Fruit fly (Drosophila melanogaster) whole organism, wandering third instar larva: ENCODE data around the gene Nrt.

ENCODE experiments used
- Abd-B ChIP-seq: fragments of >200 bp; optimal IDR thresholded peaks from 2 replicates; lab custom pipeline; 2017; ENCODE audit warnings: missing biosample characterization, missing genetic modification characterization
- CG32264 ChIP-seq: fragments of 200-800 bp; sonication (Bioruptor generic); optimal IDR thresholded peaks from 2 replicates; lab custom pipeline; 2016; ENCODE audit warnings: missing biosample characterization, missing genetic modification characterization
- CG9705 ChIP-seq: fragments of 200-800 bp; sonication (Bioruptor generic); optimal IDR thresholded peaks from 2 replicates; lab custom pipeline; 2018; ENCODE audit warnings: missing biosample characterization, mild to moderate bottlenecking, missing genetic modification characterization
- CrebA ChIP-seq: fragments of 200-800 bp; sonication (Bioruptor generic); optimal IDR thresholded peaks from 2 replicates; lab custom pipeline; 2016; ENCODE audit warnings: missing biosample characterization, mild to moderate bottlenecking, missing genetic modification characterization, borderline replicate concordance
- Dfd ChIP-seq: fragments of >200 bp; optimal IDR thresholded peaks from 2 replicates; lab custom pipeline; 2017; ENCODE audit warnings: missing biosample characterization, missing genetic modification characterization
- Dif ChIP-seq: fragments of 200-275, 200-300 bp; sonication (Bioruptor generic); optimal IDR thresholded peaks from 2 replicates; lab custom pipeline; 2018; ENCODE audit warnings: missing biosample characterization, missing genetic modification characterization; ENCODE audit not compliant: partially characterized antibody
- GATAd ChIP-seq: sonication (Bioruptor generic); optimal IDR thresholded peaks from 2 replicates; lab custom pipeline; 2016; ENCODE audit warnings: missing biosample characterization, missing genetic modification characterization
- HLH106 ChIP-seq: fragments of 200-800 bp; optimal IDR thresholded peaks from 3 replicates; lab custom pipeline; 2019; ENCODE audit warnings: missing biosample characterization, mild to moderate bottlenecking, missing genetic modification characterization, moderate library complexity
- Hnf4 ChIP-seq: fragments of 200-800 bp; sonication (Bioruptor generic); optimal IDR thresholded peaks from 2 replicates; lab custom pipeline; 2016; ENCODE audit warnings: missing biosample characterization, mild to moderate bottlenecking, missing genetic modification characterization
- Hr78 ChIP-seq: fragments of >200 bp; optimal IDR thresholded peaks from 2 replicates; lab custom pipeline; 2017; ENCODE audit warnings: missing biosample characterization, missing genetic modification characterization
- Hr83 ChIP-seq: fragments of 200-300 bp; sonication (Bioruptor generic); optimal IDR thresholded peaks from 2 replicates; lab custom pipeline; 2016; ENCODE audit warnings: missing biosample characterization, mild to moderate bottlenecking, missing genetic modification characterization, moderate library complexity; ENCODE audit not compliant: poor library complexity, severe bottlenecking
- Jra ChIP-seq: sonication (Bioruptor generic); optimal IDR thresholded peaks from 2 replicates; lab custom pipeline; 2016; ENCODE audit warnings: missing biosample characterization, missing genetic modification characterization
- Mio ChIP-seq: sonication (Bioruptor generic); optimal IDR thresholded peaks from 2 replicates; lab custom pipeline; 2016; ENCODE audit warnings: missing biosample characterization, missing genetic modification characterization
- Myc ChIP-seq: fragments of >200 bp; optimal IDR thresholded peaks from 2 replicates; lab custom pipeline; 2017
- N ChIP-seq: fragments of >200 bp; optimal IDR thresholded peaks from 2 replicates; lab custom pipeline; 2018; ENCODE audit warnings: missing biosample characterization, missing external identifiers, missing genetic modification characterization
- OdsH ChIP-seq: fragments of 200-800 bp; sonication (Bioruptor generic); optimal IDR thresholded peaks from 2 replicates; lab custom pipeline; 2016; ENCODE audit warnings: missing biosample characterization, mild to moderate bottlenecking, missing genetic modification characterization
- Rel ChIP-seq, 2 experiments: fragments of 200-800 bp; sonication (Bioruptor generic) in 1 of 2; optimal IDR thresholded peaks; 2 replicates in 1 of 2; 3 replicates in 1 of 2; lab custom pipeline; 2016 to 2019; ENCODE audit warnings: mild to moderate bottlenecking in 2 of 2, missing biosample characterization in 2 of 2, missing genetic modification characterization in 2 of 2, moderate library complexity in 1 of 2
- Sp1 ChIP-seq: fragments of 200-800 bp; sonication (Bioruptor generic); optimal IDR thresholded peaks from 3 replicates; lab custom pipeline; 2019; ENCODE audit warnings: missing biosample characterization, mild to moderate bottlenecking, missing genetic modification characterization, moderate library complexity
- Vsx2 ChIP-seq: fragments of 200-300, 225-300 bp; sonication (Bioruptor generic); optimal IDR thresholded peaks from 2 replicates; lab custom pipeline; 2018; ENCODE audit warnings: missing biosample characterization, missing genetic modification characterization; ENCODE audit not compliant: partially characterized antibody
- br ChIP-seq: fragments of 200-800 bp; sonication (Bioruptor generic); optimal IDR thresholded peaks from 2 replicates; lab custom pipeline; 2016; ENCODE audit warnings: missing biosample characterization, missing genetic modification characterization
- brk ChIP-seq: fragments of 200-800 bp; sonication (Bioruptor generic); optimal IDR thresholded peaks from 2 replicates; lab custom pipeline; 2016; ENCODE audit warnings: missing biosample characterization, mild to moderate bottlenecking, missing genetic modification characterization
- dl ChIP-seq, 2 experiments: fragments of 175-275, 200-275 bp in 1 of 2; fragments of 200-275 bp in 1 of 2; sonication (Bioruptor generic); optimal IDR thresholded peaks; lab custom pipeline; 2018; ENCODE audit warnings: mild to moderate bottlenecking in 2 of 2, missing biosample characterization in 2 of 2, missing genetic modification characterization in 2 of 2, moderate library complexity in 2 of 2; ENCODE audit not compliant: partially characterized antibody in 2 of 2, insufficient read depth in 1 of 2
- dmrt93B ChIP-seq: fragments of 200-800 bp; sonication (Bioruptor generic); optimal IDR thresholded peaks from 2 replicates; lab custom pipeline; 2018; ENCODE audit warnings: missing biosample characterization, mild to moderate bottlenecking, missing genetic modification characterization
- dsf ChIP-seq: sonication (Bioruptor generic); optimal IDR thresholded peaks from 2 replicates; lab custom pipeline; 2016; ENCODE audit warnings: missing biosample characterization, missing genetic modification characterization, borderline replicate concordance
- ey ChIP-seq: fragments of 200-800 bp; sonication (Bioruptor generic); optimal IDR thresholded peaks from 2 replicates; lab custom pipeline; 2016; ENCODE audit warnings: missing biosample characterization, missing genetic modification characterization
- foxo ChIP-seq, 2 experiments: fragments of 200-800 bp; sonication (Bioruptor generic); optimal IDR thresholded peaks; 2 replicates in 1 of 2; 3 replicates in 1 of 2; lab custom pipeline; 2016 to 2017; ENCODE audit warnings: missing biosample characterization in 2 of 2, missing genetic modification characterization in 2 of 2
- fru ChIP-seq: fragments of 200-800 bp; sonication (Bioruptor generic); optimal IDR thresholded peaks from 3 replicates; lab custom pipeline; 2016; ENCODE audit warnings: missing biosample characterization, mild to moderate bottlenecking, missing genetic modification characterization
- h ChIP-seq: fragments of 200-800 bp; sonication (Bioruptor generic); optimal IDR thresholded peaks from 3 replicates; lab custom pipeline; 2016; ENCODE audit warnings: missing biosample characterization, mild to moderate bottlenecking, missing genetic modification characterization
- jim ChIP-seq: fragments of 175-275, 200-325 bp; sonication (Bioruptor generic); optimal IDR thresholded peaks from 2 replicates; lab custom pipeline; 2016; ENCODE audit warnings: missing biosample characterization, mild to moderate bottlenecking, missing genetic modification characterization
- lola ChIP-seq: fragments of >200 bp; optimal IDR thresholded peaks from 2 replicates; lab custom pipeline; 2017; ENCODE audit warnings: missing biosample characterization, missing genetic modification characterization
- pan ChIP-seq: fragments of >200 bp; optimal IDR thresholded peaks from 2 replicates; lab custom pipeline; 2017
- psq ChIP-seq: fragments of 200-800 bp; sonication (Bioruptor generic); optimal IDR thresholded peaks from 3 replicates; lab custom pipeline; 2017; ENCODE audit warnings: missing biosample characterization, mild to moderate bottlenecking, missing genetic modification characterization, moderate library complexity
- rgr ChIP-seq: fragments of 200-800 bp; sonication (Bioruptor generic); optimal IDR thresholded peaks from 3 replicates; lab custom pipeline; 2016; ENCODE audit warnings: missing biosample characterization, mild to moderate bottlenecking, missing genetic modification characterization
- sage ChIP-seq: fragments of 200-800 bp; sonication (Bioruptor generic); optimal IDR thresholded peaks from 2 replicates; lab custom pipeline; 2016; ENCODE audit warnings: missing biosample characterization, mild to moderate bottlenecking, missing genetic modification characterization
- sv ChIP-seq: fragments of 200-800 bp; sonication (Bioruptor generic); optimal IDR thresholded peaks from 3 replicates; lab custom pipeline; 2016; ENCODE audit warnings: missing biosample characterization, missing genetic modification characterization
- tai ChIP-seq: sonication (Bioruptor generic); optimal IDR thresholded peaks from 2 replicates; lab custom pipeline; 2016; ENCODE audit warnings: missing biosample characterization, missing genetic modification characterization
- usp ChIP-seq: fragments of >200 bp; optimal IDR thresholded peaks from 2 replicates; lab custom pipeline; 2017; ENCODE audit warnings: missing biosample characterization, missing genetic modification characterization
- woc ChIP-seq: sonication (Bioruptor generic); optimal IDR thresholded peaks from 2 replicates; lab custom pipeline; 2016; ENCODE audit warnings: missing biosample characterization, mild to moderate bottlenecking, missing genetic modification characterization

Nrt gene

DNA sequence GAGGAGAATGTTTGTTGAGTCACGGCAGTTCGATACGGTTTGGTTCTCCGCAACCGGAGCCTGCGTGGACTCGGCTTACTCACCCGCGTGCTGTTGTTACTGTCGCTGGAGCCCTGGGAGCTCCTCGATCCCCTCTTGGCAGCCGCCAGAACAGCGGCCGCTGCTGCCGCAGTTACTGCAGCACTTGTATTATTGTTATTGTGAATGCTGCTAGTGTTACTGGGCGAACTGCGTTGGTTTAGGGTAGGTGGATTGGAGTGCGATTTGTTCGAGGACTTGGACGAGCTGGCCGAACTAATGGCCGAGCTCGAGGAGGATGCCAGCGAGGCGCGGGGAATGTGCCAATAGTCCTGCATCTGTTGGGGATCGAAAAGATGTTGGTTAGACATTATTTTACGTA is 44.6 kb downstream of the Nrt start:
- TF ChIP-seq HLH106, result no peak

dm6 chr3L:16811908-16812307 is 46.0 kb downstream of the Nrt start:
- TF ChIP-seq CG9705 (GFP tag; lab: Kevin White, UChicago) (no peak), Vsx2 (GFP tag; lab: Kevin White, UChicago) (peak; percentile 45), foxo (GFP tag; optimal IDR thresholded peaks at IDR 0.05; lab: Kevin White, UChicago) (peak in 1 of 2 experiments; percentile 42), woc (GFP tag; lab: Kevin White, UChicago) (peak; percentile 50), dl (GFP tag; optimal IDR thresholded peaks at IDR 0.05; lab: Kevin White, UChicago; ENCODE audit: insufficient read depth in 1 of 2, partially characterized antibody in 2 of 2) (no peak), ey (GFP tag; lab: Kevin White, UChicago) (peak; percentile 35), Hr83 (GFP tag; lab: Kevin White, UChicago) (no peak)
- TF ChIP-seq, all 38 proteins: peak for 4

DNA sequence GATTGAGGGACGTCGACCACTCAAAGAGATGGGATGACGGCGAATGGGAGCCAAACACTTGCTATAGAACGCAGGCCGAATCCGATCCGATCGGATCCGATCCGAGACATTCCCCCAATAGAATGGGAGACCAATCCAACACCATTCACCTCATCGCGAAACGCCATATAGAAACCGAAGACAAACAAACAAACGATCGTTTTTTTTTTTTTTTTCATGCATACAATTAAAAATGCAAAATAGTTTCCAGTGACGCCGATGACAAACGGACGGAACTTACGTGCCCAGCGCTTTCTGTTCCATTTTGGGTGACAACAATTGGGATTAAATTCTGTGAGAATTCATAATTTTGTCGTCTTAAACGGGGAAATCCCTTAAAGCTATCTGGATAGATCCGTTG is 48.1 kb downstream of the Nrt start:
- TF ChIP-seq lola (no peak), woc (GFP tag; lab: Kevin White, UChicago) (no peak), jim (GFP tag; lab: Kevin White, UChicago) (no peak), Sp1 (no peak), Dif (GFP tag; lab: Kevin White, UChicago) (no peak), Vsx2 (GFP tag; lab: Kevin White, UChicago) (no peak), ey (GFP tag; lab: Kevin White, UChicago) (no peak), Myc (lab: Kevin White, UChicago) (no peak), sage (GFP tag; lab: Kevin White, UChicago) (no peak), sv (GFP tag; lab: Kevin White, UChicago) (no peak), Hr83 (GFP tag; lab: Kevin White, UChicago) (no peak), usp (GFP tag; lab: Kevin White, UChicago) (no peak), rgr (GFP tag; lab: Kevin White, UChicago) (no peak)

- TF ChIP-seq rgr (GFP tag; lab: Kevin White, UChicago) (peak; percentile 91), jim (GFP tag; lab: Kevin White, UChicago) (no peak), Sp1 (peak; percentile 93), Hnf4 (GFP tag; lab: Kevin White, UChicago) (peak; percentile 82), brk (peak; percentile 82), GATAd (GFP tag; lab: Kevin White, UChicago) (peak; percentile 5), fru (GFP tag; lab: Kevin White, UChicago) (peak; percentile 91), dl (GFP tag; optimal IDR thresholded peaks at IDR 0.05; lab: Kevin White, UChicago; ENCODE audit: insufficient read depth in 1 of 2, partially characterized antibody in 2 of 2) (no peak), Vsx2 (GFP tag; lab: Kevin White, UChicago) (peak; percentile 61), Dfd (no peak), CrebA (peak; percentile 47), lola (no peak), dsf (GFP tag; lab: Kevin White, UChicago) (peak; percentile 2), Dif (GFP tag; lab: Kevin White, UChicago) (peak; percentile 30), Hr78 (GFP tag; lab: Kevin White, UChicago) (no peak), br (GFP tag; lab: Kevin White, UChicago) (peak; percentile 86), Abd-B (GFP tag; lab: Kevin White, UChicago) (no peak), h (GFP tag; lab: Kevin White, UChicago) (peak; percentile 90), pan (no peak), Jra (peak; percentile 46), Myc (lab: Kevin White, UChicago) (no peak), woc (GFP tag; lab: Kevin White, UChicago) (peak; percentile 78), foxo (GFP tag; optimal IDR thresholded peaks at IDR 0.05; lab: Kevin White, UChicago) (peak; percentile 52 to 76), dmrt93B (peak; percentile 68), tai (GFP tag; lab: Kevin White, UChicago) (peak; percentile 68), psq (GFP tag; lab: Kevin White, UChicago) (peak; percentile 81), sv (GFP tag; lab: Kevin White, UChicago) (no peak), ey (GFP tag; lab: Kevin White, UChicago) (peak; percentile 90), usp (GFP tag; lab: Kevin White, UChicago) (no peak), N (GFP tag; lab: Kevin White, UChicago) (no peak), Mio (GFP tag; lab: Kevin White, UChicago) (no peak), sage (GFP tag; lab: Kevin White, UChicago) (peak; percentile 74), Rel (GFP tag; optimal IDR thresholded peaks at IDR 0.05; lab: Kevin White, UChicago) (peak; percentile 65), Rel (tag; optimal IDR thresholded peaks at IDR 0.05; lab: Kevin White, UChicago) (peak; percentile 62), HLH106 (peak; percentile 80), CG32264 (GFP tag; lab: Kevin White, UChicago) (peak; percentile 64), OdsH (peak; percentile 89), Hr83 (GFP tag; lab: Kevin White, UChicago) (no peak), CG9705 (GFP tag; lab: Kevin White, UChicago) (peak; percentile 76)
These were observed 52.2 kb downstream of the Nrt start for dm6 chr3L:16818063-16818462.
